Fruit fly (Drosophila melanogaster): ENCODE data around the gene Mcr.
A peak's percentile ranks its signal among the peaks of the same experiment; 100 is the strongest.

Mcr gene

DNA sequence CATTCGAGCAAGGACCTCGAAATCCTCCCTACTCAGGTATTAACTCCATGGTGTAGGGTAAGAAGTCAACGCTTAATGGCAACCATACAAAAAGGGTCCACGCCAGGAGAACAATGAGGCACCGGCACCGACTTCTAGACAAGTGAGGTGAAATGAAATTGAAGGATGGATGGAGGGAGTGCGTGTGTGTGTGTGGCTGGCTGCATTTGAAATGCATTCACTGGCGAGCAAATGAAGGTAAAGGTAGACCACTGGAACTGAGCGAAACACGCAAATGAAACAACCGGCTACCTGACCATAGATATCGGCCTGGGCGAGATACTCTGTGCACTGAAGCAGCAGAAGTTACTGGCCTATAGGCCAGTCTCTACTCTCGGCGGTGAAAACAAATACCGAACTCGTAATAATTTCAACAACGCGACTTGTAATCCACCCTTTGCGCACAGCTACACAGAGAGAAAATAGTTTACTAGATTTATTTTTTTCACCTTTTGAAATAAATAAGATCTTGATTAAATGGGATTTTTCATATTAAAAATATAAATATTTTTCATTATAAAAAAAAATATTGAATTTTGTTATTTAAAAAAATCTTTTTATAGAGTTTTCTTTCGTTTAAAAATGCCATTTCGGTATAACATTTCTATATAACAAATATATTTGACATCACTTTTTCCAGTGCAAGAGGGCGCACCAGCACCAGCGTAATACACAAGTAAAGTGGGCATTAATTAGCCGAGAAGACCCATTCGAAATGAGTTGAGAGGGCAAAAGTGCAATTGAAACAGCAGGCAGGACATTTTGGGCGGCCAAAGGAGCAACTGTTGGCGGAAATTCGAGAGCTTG lies 919 bp downstream of the Mcr start (continued):
- TF ChIP-seq Hmx (GFP tag; optimal IDR thresholded peaks at IDR 0.05) (no peak), CG34422 (GFP tag; IDR thresholded peaks at IDR 0.05) (no peak), odd (GFP tag; optimal IDR thresholded peaks at IDR 0.05) (peak; percentile 84), TFAM (GFP tag; optimal IDR thresholded peaks at IDR 0.05) (no peak), exex (tag; optimal IDR thresholded peaks at IDR 0.05) (no peak), CG4328 (GFP tag; optimal IDR thresholded peaks at IDR 0.05) (peak; percentile 48), ase (GFP tag; IDR thresholded peaks at IDR 0.05) (0 out of 3 replicates have a peak, but pooled peaks have one; percentile 21), CG16813 (GFP tag; IDR thresholded peaks at IDR 0.05; ENCODE audit: partially characterized antibody) (no peak), CG6683 (GFP tag; optimal IDR thresholded peaks at IDR 0.05) (peak; percentile 7), CG10565 (GFP tag; optimal IDR thresholded peaks at IDR 0.05) (no peak), trem (tag; optimal IDR thresholded peaks at IDR 0.05) (peak; percentile 67), CG2116 (GFP tag; optimal IDR thresholded peaks at IDR 0.05) (peak; percentile 47), zen (tag; optimal IDR thresholded peaks at IDR 0.05) (peak; percentile 66), Xrp1 (GFP tag; IDR thresholded peaks at IDR 0.05) (peak; percentile 81), en (GFP tag; optimal IDR thresholded peaks at IDR 0.05) (no peak), CG10462 (GFP tag; optimal IDR thresholded peaks at IDR 0.05) (peak; percentile 80), Ptx1 (GFP tag; IDR thresholded peaks at IDR 0.05) (peak; percentile 94), knrl (GFP tag; IDR thresholded peaks at IDR 0.05; ENCODE audit: partially characterized antibody) (no peak), mirr (GFP tag; optimal IDR thresholded peaks at IDR 0.05) (no peak), Taf1 (GFP tag; IDR thresholded peaks at IDR 0.05) (0 out of 2 replicates have a peak, but pooled peaks have one; percentile 6), otp (GFP tag; IDR thresholded peaks at IDR 0.05) (0 out of 3 replicates have a peak, but pooled peaks have one; percentile 18), Hr3 (GFP tag; optimal IDR thresholded peaks at IDR 0.05) (peak; percentile 86), Stat92E (GFP tag; optimal IDR thresholded peaks at IDR 0.05) (no peak), CG8281 (tag; optimal IDR thresholded peaks at IDR 0.05) (peak; percentile 12), CG10209 (GFP tag; optimal IDR thresholded peaks at IDR 0.05) (peak; percentile 89), CG1792 (GFP tag; optimal IDR thresholded peaks at IDR 0.05) (no peak), CG9215 (GFP tag; IDR thresholded peaks at IDR 0.05) (no peak), cad (GFP tag; optimal IDR thresholded peaks at IDR 0.05) (no peak), CG16863 (GFP tag; optimal IDR thresholded peaks at IDR 0.05) (peak; percentile 43), Meics (GFP tag; optimal IDR thresholded peaks at IDR 0.05) (no peak), Doc3 (GFP tag; IDR thresholded peaks at IDR 0.05; ENCODE audit: partially characterized antibody) (no peak), tin (GFP tag; optimal IDR thresholded peaks at IDR 0.05) (peak; percentile 77), CG2678 (tag; optimal IDR thresholded peaks at IDR 0.05) (no peak), CG11093 (GFP tag; IDR thresholded peaks at IDR 0.05) (0 out of 3 replicates have a peak, but pooled peaks have one; percentile 19), gcm2 (GFP tag; optimal IDR thresholded peaks at IDR 0.05) (peak; percentile 31), abd-A (tag; optimal IDR thresholded peaks at IDR 0.05) (no peak), CG10274 (GFP tag; optimal IDR thresholded peaks at IDR 0.05) (no peak), slp2 (GFP tag; optimal IDR thresholded peaks at IDR 0.05) (peak; percentile 22), CG6254 (GFP tag; optimal IDR thresholded peaks at IDR 0.05) (peak; percentile 64), zen2 (GFP tag; IDR thresholded peaks at IDR 0.05; ENCODE audit: partially characterized antibody) (no peak), CG30020 (tag; optimal IDR thresholded peaks at IDR 0.05) (peak; percentile 51), Oli (tag; optimal IDR thresholded peaks at IDR 0.05) (peak; percentile 87), twi (tag; optimal IDR thresholded peaks at IDR 0.05) (peak; percentile 73), corto (GFP tag; optimal IDR thresholded peaks at IDR 0.05) (no peak), zfh1 (GFP tag; IDR thresholded peaks at IDR 0.05) (peak; percentile 85; the same call in 2 of the 3 replicates), CG4707 (GFP tag; optimal IDR thresholded peaks at IDR 0.05) (peak; percentile 30), CG10543 (GFP tag; optimal IDR thresholded peaks at IDR 0.05) (peak; percentile 58), CG9437 (GFP tag; optimal IDR thresholded peaks at IDR 0.05) (peak; percentile 86)
